Worm (Caenorhabditis elegans) whole organism, L4/young adult: ENCODE results near the gene Y50D4C.5.

Source experiments
- W03F9.2 ChIP-seq: fragments of 150-350 bp; optimal IDR thresholded peaks from 2 replicates; lab custom pipeline; 2014; ENCODE audit warnings: missing biosample characterization, missing genetic modification characterization
- dao-5 ChIP-seq: sonication (generic microtip); optimal IDR thresholded peaks from 2 replicates; lab custom pipeline; 2016; ENCODE audit warnings: missing genotype, missing genetic modification characterization, moderate library complexity, missing compliant biosample characterization
- him-1 ChIP-seq: sonication (generic microtip); optimal IDR thresholded peaks from 2 replicates; lab custom pipeline; 2016; ENCODE audit warnings: missing genotype, missing genetic modification reagents, missing genetic modification characterization, missing compliant biosample characterization

Gene Y50D4C.5

DNA sequence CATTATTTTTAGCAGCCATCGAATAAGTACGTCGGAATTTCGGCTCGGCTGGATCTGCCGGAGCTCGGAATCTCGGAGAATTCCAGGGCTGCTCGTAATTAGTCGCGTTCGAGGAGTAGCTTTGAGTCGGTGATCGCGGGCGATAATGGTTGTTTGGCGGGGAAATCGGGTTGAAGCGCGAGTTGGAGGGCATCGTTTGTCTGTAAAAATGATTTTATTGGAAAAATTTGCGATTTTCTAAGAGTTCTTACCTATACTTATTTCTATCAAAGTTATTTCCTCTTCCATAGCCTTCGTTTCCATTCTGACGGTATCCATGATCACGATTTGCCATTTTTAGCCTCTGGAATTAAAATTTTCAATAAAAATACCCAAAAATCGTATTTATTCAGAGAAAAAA, at the start of gene Y50D4C.5:
Y50D4C.5 (minus strand) TSS at position 345 of the 400 bp plus-strand sequence.
- TF ChIP-seq him-1 (tag; lab: Kevin White, UChicago) (no peak), dao-5 (tag; lab: Kevin White, UChicago) (no peak), W03F9.2 (tag; lab: Kevin White, UChicago) (no peak)

DNA sequence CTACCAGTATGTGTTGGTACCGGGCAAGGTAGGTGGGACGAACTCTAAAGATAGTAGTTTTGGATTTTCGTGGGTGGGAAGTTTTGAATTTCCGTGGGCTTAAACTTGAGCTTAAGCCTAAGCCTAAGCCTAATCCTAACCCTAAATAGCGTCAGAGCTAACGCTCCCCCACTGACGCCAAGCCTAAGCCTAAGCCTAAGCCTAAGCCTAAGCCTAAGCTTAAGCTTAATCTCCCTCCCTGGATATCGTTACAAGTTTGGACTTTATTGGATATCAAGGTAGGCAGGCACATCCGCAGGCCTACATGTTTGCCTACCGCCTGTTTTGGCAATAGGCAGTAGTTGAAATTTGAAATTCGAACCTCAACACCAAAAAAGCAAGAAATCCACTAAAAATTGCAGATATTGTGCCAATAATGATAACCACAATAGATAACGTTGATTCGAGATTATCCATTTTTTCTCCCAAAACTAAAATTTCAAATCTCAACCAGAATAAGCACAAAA, 49.1 kb upstream of the Y50D4C.5 start, which contains the start of gene K10C9.4:
K10C9.4 (minus strand) TSS at position 456 of the 506 bp plus-strand sequence.
- TF ChIP-seq him-1 (tag; lab: Kevin White, UChicago), result no peak
- TF ChIP-seq dao-5 (tag; lab: Kevin White, UChicago), result no peak
- TF ChIP-seq W03F9.2 (tag; lab: Kevin White, UChicago), result no peak

DNA sequence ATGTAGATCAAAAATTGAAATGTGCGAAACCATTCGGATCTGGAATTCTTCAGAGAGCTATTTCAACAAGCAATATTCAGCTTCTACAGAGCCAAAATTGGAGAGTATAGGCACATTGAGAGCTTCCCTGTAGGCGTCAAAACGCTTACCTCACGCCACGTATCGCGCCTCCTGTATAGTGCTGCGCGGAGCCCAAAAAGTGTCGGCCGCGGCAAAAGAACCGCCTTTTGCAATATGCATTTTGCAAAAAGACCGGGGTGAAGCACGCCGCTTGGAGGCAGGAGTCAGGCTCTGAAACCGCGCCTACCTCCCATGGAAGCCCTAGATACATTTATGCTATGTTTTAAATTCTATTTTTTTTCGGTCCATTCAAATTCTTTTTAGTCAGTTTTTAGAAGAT, 48.1 kb upstream of the Y50D4C.5 start:
- TF ChIP-seq dao-5 (tag; lab: Kevin White, UChicago), result no peak
- no peak for TF ChIP-seq him-1 (tag; lab: Kevin White, UChicago)
- no peak for TF ChIP-seq W03F9.2 (tag; lab: Kevin White, UChicago)

DNA sequence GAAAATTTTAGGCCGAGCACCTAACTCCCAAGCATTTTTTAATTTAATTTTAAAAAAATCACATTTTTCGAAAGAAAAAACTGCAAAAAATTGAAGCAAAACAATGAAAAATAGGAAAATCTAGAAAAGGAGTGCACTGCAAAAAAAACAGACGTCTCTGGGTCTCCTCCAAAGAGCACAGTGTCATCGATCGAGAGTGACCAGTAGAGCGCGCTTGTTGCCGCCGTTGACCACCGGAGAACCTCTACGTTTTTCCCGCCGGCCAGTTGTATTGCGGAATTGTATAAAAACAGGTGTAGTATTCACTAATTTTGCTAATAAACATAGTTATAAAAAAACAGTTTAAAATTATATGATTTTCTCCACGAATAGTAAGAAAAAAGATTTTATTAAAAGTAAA, 45.8 kb upstream of the Y50D4C.5 start:
- TF ChIP-seq W03F9.2 (tag; lab: Kevin White, UChicago) (no peak), dao-5 (tag; lab: Kevin White, UChicago) (no peak), him-1 (tag; lab: Kevin White, UChicago) (no peak)

DNA sequence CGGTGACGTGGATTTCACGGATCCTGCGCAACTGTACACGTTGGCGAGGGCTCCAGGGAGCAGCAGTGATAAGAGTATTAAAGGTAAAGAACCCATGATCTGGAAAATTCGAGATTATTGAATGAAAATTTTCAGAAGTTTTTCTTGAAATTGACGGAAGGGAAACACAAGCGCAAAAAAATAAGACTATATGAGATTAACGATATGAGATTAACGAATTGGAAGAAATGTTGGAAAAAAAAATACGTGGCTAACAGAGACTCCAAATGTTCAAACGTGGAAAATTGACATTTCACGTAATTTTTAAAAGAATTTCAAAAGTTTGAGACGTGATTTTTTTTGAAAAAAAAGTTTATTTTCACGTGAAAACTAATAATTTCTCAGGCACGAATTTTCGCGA, 44.9 kb upstream of the Y50D4C.5 start, which contains the start of gene nra-4:
nra-4 (minus strand) TSS at position 101 of the 400 bp plus-strand sequence.
- no peak for TF ChIP-seq him-1 (tag; lab: Kevin White, UChicago)
- no peak for TF ChIP-seq W03F9.2 (tag; lab: Kevin White, UChicago)
- no peak for TF ChIP-seq dao-5 (tag; lab: Kevin White, UChicago)

DNA sequence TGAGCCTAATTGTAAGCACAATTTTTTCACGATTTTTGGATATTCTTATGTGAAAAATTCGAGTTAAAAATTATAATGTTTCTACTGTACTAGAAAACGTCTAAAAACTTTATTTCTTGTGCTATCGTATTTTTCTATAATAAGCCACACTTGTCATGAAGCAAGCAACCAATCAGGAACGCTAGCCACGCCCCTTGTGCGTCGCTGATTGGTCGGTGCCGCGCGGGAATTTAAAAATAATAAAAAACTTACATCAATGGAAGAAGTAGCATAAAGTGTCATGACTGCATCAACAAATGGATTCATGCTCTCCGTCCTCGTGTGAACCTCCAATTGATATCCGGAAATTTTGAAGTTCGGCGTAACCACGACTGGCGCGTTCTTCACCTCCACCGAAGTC, 43.7 kb upstream of the Y50D4C.5 start:
- TF ChIP-seq dao-5 (tag; lab: Kevin White, UChicago), result no peak

DNA sequence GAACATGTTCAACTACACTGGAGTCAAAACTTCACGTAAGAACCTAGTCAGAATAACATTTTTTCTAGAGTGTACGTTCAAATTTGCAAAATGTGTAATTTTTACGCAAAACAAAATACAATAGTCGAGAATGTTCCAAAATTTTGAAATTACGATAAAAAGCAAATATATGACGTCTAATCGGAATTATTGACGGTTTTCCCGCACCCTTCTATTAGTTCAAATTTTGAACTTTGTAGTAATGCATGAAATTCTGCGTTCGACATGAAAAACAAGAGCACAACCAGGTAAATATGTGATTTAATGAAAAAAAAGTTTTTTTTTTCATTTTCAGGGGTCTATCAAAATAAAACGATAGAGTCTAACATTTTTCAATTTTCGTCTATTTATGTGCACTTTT, 34.5 kb upstream of the Y50D4C.5 start:
- no peak for TF ChIP-seq dao-5 (tag; lab: Kevin White, UChicago)
- TF ChIP-seq him-1 (tag; lab: Kevin White, UChicago), result no peak

DNA sequence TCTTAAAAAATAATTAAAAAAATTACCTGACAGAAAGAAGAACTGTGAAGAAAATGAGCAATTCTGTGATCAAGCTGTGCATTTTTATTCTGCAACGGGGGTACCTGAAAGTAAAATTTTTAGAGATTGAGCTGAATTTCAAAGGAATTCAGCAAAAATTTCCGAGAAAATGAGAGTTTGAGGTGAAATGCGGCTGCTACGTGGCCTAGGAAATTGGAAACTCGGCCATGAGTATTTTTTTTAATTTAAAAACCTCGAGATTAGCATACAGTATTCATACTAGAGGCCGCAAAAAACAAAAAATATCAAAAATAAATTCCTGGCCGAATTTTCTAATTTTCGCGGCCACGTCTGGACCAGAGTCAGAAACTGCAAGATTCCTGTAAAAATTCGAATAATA, 29.8 kb upstream of the Y50D4C.5 start, which contains the start of gene flp-34:
flp-34 (minus strand) TSS at position 101 of the 400 bp plus-strand sequence.
- TF ChIP-seq dao-5 (tag; lab: Kevin White, UChicago) (no peak), W03F9.2 (tag; lab: Kevin White, UChicago) (no peak), him-1 (tag; lab: Kevin White, UChicago) (no peak)

DNA sequence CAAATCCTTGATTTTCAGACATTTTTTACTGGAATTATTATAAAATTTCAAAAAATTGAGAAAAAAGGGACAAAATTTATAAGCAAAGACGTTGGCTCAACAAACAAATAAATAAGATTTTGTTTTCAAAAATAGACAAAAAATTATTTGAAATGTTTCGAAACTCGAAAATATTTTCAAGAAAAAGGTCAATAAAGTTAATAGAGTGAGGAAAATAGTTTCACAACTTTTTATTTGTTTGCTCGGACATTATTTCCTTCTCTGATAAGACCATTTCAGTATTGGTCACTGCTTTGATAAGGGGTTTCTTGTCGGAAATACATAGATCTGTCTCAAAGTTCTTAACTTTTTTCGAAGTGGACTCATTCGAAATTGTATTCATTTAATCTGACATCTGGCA, 23.5 kb upstream of the Y50D4C.5 start, which contains the start of gene R09A1.3:
R09A1.3 (minus strand) TSS at position 31 of the 400 bp plus-strand sequence.
- no peak for TF ChIP-seq dao-5 (tag; lab: Kevin White, UChicago)
- no peak for TF ChIP-seq him-1 (tag; lab: Kevin White, UChicago)
- no peak for TF ChIP-seq W03F9.2 (tag; lab: Kevin White, UChicago)

DNA sequence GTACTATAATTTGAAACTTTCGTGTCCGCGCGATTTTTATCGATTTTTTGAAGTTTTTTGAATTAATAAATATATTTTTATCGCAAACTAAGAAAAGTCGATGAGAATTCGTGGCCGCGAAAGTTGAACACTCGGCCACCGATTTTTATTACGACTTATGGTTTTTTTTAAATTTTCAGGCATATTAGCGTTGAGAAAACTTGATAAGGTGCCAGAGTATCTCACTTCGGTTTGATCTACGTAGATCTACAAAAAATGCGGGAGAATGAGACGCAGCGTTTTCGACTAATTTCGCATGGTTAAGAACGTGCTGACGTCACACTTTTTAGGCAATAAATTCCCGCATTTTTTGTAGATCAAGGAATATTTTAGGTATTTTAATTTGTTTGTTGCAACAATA, 19.8 kb upstream of the Y50D4C.5 start, which contains the start of gene pei-2:
pei-2 (minus strand) TSS at position 101 of the 400 bp plus-strand sequence.
- TF ChIP-seq dao-5 (tag; lab: Kevin White, UChicago) (no peak), W03F9.2 (tag; lab: Kevin White, UChicago) (no peak), him-1 (tag; lab: Kevin White, UChicago) (no peak)

DNA sequence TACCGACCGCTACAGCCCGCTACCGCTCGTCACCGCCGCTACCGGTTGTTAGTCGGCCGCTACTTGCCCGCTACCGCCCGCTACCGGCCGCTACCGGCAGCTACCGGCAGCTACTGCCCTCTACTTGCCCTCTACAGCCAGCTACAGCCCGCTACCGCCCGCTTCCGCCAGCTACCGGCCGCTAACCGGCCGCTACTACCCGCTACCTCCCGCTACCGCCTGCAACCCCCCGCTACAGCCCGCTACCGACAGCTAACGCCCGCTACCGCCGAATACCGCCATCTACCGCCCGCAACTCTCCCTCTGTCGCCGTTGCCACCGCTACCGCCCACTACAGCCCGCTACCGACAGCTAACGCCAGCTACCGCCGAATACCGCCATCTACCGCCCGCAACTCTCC, 17.9 kb upstream of the Y50D4C.5 start:
- TF ChIP-seq him-1 (tag; lab: Kevin White, UChicago), result no peak
- TF ChIP-seq W03F9.2 (tag; lab: Kevin White, UChicago), result no peak
- no peak for TF ChIP-seq dao-5 (tag; lab: Kevin White, UChicago)

DNA sequence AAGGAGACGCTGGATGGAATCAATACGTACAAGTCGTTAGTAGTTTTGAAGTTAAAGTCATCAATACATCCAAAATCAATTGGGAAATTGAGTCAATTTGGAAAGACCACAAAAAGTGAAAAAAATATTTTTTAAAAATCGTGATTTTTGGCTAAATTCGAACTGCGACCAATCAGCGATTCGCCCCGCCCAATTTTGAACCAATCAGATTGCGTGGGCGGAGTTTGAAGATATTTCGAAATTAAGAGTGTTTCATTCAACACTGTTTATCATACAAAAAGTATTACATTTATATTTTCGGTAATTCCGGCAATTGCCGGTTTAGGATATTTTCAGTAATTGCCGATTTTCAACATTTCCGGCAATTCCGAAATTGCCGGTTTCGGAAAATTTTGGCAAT, 13.7 kb upstream of the Y50D4C.5 start:
- TF ChIP-seq him-1 (tag; lab: Kevin White, UChicago) (no peak), dao-5 (tag; lab: Kevin White, UChicago) (no peak), W03F9.2 (tag; lab: Kevin White, UChicago) (no peak)

DNA sequence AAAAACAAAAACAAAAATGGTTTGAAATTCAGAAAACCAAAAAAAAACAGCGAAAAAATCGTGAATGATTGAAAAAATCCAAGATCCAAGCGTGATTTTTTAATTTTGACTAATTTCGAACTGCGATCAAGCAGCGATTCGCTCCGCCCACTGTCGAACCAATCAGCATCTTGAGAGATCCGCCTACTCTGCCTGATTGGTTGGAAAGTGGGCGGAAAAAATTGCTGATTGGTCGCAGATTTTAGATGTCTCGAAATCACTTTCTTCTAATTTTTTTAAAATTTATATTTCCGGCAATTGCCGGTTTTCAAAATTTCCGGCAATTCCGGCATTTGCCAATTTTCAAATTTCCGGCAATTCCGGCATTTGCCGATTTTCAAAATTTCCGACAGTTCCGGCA, 11.7 kb upstream of the Y50D4C.5 start:
- TF ChIP-seq W03F9.2 (tag; lab: Kevin White, UChicago) (no peak), dao-5 (tag; lab: Kevin White, UChicago) (no peak), him-1 (tag; lab: Kevin White, UChicago) (no peak)

DNA sequence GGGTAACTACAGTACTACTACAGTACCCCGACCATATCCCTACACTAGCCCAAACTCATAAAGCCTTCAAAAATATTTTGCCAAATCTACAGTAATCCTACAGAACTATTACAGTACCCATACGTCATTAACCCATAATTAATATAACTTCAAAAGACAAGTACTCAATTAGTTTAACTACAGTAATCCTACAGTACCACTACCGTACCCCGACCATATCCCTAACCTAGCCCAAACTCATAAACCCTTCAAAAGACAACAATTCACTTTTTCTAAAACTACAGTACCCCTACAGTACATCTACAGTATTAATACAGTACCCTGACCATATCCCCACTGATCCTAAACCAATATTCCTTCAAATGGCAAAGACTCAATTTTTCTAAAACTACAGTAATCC, 10.1 kb upstream of the Y50D4C.5 start:
- no peak for TF ChIP-seq W03F9.2 (tag; lab: Kevin White, UChicago)
